Fruit fly (Drosophila melanogaster) S2 (cell line): ENCODE results near the gene Sas-4.

Source experiments
- CG8478 ChIP-seq: fragments of >200 bp; optimal IDR thresholded peaks from 2 replicates; lab custom pipeline; 2018
- CTCF ChIP-seq, 2 experiments: fragments of >200 bp; optimal IDR thresholded peaks; 2 replicates each; lab custom pipeline; 2018

- TF ChIP-seq CG8478 (lab: Kevin White, UChicago): no peak
- TF ChIP-seq CTCF (optimal IDR thresholded peaks at IDR 0.05; lab: Kevin White, UChicago): no peak
Measured at dm6 chr3R:7112977-7113376, 38.2 kb upstream of the Sas-4 start.
